Worm (Caenorhabditis elegans): ENCODE results near the gene dph-5.

dph-5 gene

DNA sequence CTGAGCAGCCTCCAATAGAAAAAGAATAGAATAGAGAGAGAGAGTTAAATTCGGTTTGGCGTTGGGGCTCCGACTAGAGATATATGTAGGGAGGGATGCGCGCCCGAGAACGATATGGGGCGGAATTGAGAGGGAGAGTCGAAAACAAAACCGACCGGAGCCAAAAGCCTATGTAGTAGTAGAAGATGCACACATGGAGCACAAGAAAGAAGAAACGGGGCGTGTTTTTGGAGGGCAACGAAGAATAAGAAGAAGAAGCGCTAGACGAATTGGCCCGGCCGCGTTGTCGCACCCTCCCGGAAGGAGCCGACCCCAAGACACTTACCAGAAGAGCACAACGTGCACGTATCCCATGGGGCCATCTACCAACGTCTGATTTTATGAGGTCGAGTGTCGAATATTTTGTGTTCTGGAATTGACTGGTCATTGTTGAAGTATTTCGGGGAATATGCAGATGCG is 20.9 kb upstream of the dph-5 start, which contains the start of gene tag-180:
TSS of gene tag-180 (minus strand) at position 409 of the 459 bp plus-strand sequence.
- TF ChIP-seq nhr-11 (tag; optimal IDR thresholded peaks at IDR 0.05) (no peak), sma-9 (GFP tag; optimal IDR thresholded peaks at IDR 0.05) (no peak), sma-9 (tag; optimal IDR thresholded peaks at IDR 0.05) (no peak), nhr-6 (tag; optimal IDR thresholded peaks at IDR 0.05) (no peak), nhr-129 (tag; optimal IDR thresholded peaks at IDR 0.05) (no peak), zag-1 (tag; optimal IDR thresholded peaks at IDR 0.05) (no peak), blmp-1 (tag; optimal IDR thresholded peaks at IDR 0.05; ENCODE audit: insufficient read depth) (no peak), nhr-12 (tag; optimal IDR thresholded peaks at IDR 0.05) (no peak), C34F6.9 (tag; optimal IDR thresholded peaks at IDR 0.05) (peak; percentile 22)

ce11 chrII:11333375-11333774 is 16.6 kb upstream of the dph-5 start:
- TF ChIP-seq zag-1 (tag; optimal IDR thresholded peaks at IDR 0.05) (no peak), skn-1 (tag; optimal IDR thresholded peaks at IDR 0.05) (no peak), lsy-2 (tag; optimal IDR thresholded peaks at IDR 0.05) (no peak), unc-55 (GFP tag; optimal IDR thresholded peaks at IDR 0.05) (peak; percentile 28)

ce11 chrII:11333846-11334638 is 15.9 kb upstream of the dph-5 start:
- no peak for TF ChIP-seq lsy-2 (tag; optimal IDR thresholded peaks at IDR 0.05)
- no peak for TF ChIP-seq crh-2 (tag; optimal IDR thresholded peaks at IDR 0.05)
- peak; percentile 6 for TF ChIP-seq sma-9 (GFP tag; optimal IDR thresholded peaks at IDR 0.05)
- TF ChIP-seq sma-9 (tag; optimal IDR thresholded peaks at IDR 0.05): no peak
- peak; percentile 54 for TF ChIP-seq snpc-4 (tag; optimal IDR thresholded peaks at IDR 0.05)
- TF ChIP-seq aly-2 (tag; optimal IDR thresholded peaks at IDR 0.05): no peak
- no peak for TF ChIP-seq nhr-129 (tag; optimal IDR thresholded peaks at IDR 0.05)
- no peak for TF ChIP-seq unc-39 (tag; optimal IDR thresholded peaks at IDR 0.05)
- no peak for TF ChIP-seq Y55F3AM.14 (GFP tag; optimal IDR thresholded peaks at IDR 0.05)
- TF ChIP-seq ceh-16 (tag; optimal IDR thresholded peaks at IDR 0.05): no peak
- no peak for TF ChIP-seq lin-39 (tag; optimal IDR thresholded peaks at IDR 0.05)
- TF ChIP-seq unc-62 (GFP tag; optimal IDR thresholded peaks at IDR 0.05): no peak

DNA sequence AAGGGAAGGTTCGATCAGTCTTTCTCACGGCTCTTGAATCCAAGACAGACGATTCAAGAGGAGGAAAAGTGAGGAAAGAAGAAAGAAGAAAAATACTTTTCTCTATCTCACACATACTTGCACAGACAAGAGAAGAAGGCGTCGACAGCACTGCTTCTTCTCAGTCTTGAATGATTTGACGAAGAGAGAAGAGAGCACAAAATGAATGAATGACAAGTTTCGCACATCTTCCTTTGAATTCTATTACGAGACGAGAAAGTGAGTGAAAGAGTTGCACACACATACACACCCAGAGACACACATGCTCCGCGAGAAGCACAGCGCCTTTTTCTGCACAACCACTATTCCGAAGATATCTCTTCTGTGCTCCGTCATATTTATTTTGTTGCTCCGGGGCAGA is 14.3 kb upstream of the dph-5 start:
- TF ChIP-seq ztf-4 (tag; optimal IDR thresholded peaks at IDR 0.05) (no peak), unc-55 (GFP tag; optimal IDR thresholded peaks at IDR 0.05) (peak; percentile 68), C34F6.9 (tag; optimal IDR thresholded peaks at IDR 0.05) (peak; percentile 38), egl-27 (tag; optimal IDR thresholded peaks at IDR 0.05) (no peak), zag-1 (tag; optimal IDR thresholded peaks at IDR 0.05) (peak; percentile 63)

ce11 chrII:11336163-11336562 is 13.8 kb upstream of the dph-5 start:
- TF ChIP-seq elt-1 (tag; optimal IDR thresholded peaks at IDR 0.05) (no peak), nhr-21 (tag; optimal IDR thresholded peaks at IDR 0.05) (peak; percentile 44), F13H6.1 (tag; optimal IDR thresholded peaks at IDR 0.05) (no peak), ama-1 (optimal IDR thresholded peaks at IDR 0.05) (peak; percentile 28), lsy-2 (tag; optimal IDR thresholded peaks at IDR 0.05) (no peak)

ce11 chrII:11336640-11337241 is 13.3 kb upstream of the dph-5 start:
- no peak for TF ChIP-seq elt-1 (tag; optimal IDR thresholded peaks at IDR 0.05)
- TF ChIP-seq nhr-10 (tag; optimal IDR thresholded peaks at IDR 0.05): no peak
- TF ChIP-seq ztf-1 (GFP tag; conservative IDR thresholded peaks at IDR 0.05): no peak
- TF ChIP-seq blmp-1 (tag; optimal IDR thresholded peaks at IDR 0.05; ENCODE audit: insufficient read depth): no peak
- no peak for TF ChIP-seq ztf-4 (tag; optimal IDR thresholded peaks at IDR 0.05)
- no peak for TF ChIP-seq F13H6.1 (tag; optimal IDR thresholded peaks at IDR 0.05)
- no peak for TF ChIP-seq skn-1 (tag; optimal IDR thresholded peaks at IDR 0.05)
- no peak for TF ChIP-seq mdl-1 (tag; optimal IDR thresholded peaks at IDR 0.05)
